Fruit fly (Drosophila melanogaster): Measurements from ENCODE around the gene smg.

Gene smg

dm6 chr3L:8953199-8953956 is 44.4 kb downstream of the smg start:
- TF ChIP-seq Hr83 (GFP tag; optimal IDR thresholded peaks at IDR 0.05; ENCODE audit: poor library complexity, severe bottlenecking) (no peak), Jra (GFP tag; optimal IDR thresholded peaks at IDR 0.05) (no peak), h (GFP tag; optimal IDR thresholded peaks at IDR 0.05) (peak; percentile 56), rgr (GFP tag; optimal IDR thresholded peaks at IDR 0.05) (peak; percentile 32), ey (GFP tag; optimal IDR thresholded peaks at IDR 0.05) (peak; percentile 36), woc (GFP tag; optimal IDR thresholded peaks at IDR 0.05) (peak; percentile 65), tai (GFP tag; optimal IDR thresholded peaks at IDR 0.05) (no peak), Hnf4 (GFP tag; optimal IDR thresholded peaks at IDR 0.05) (peak; percentile 29), OdsH (GFP tag; optimal IDR thresholded peaks at IDR 0.05) (peak; percentile 15), Dif (GFP tag; optimal IDR thresholded peaks at IDR 0.05; ENCODE audit: partially characterized antibody) (peak; percentile 4), usp (GFP tag; optimal IDR thresholded peaks at IDR 0.05) (no peak), fru (GFP tag; optimal IDR thresholded peaks at IDR 0.05) (peak; percentile 43), dsf (GFP tag; optimal IDR thresholded peaks at IDR 0.05; ENCODE audit: borderline replicate concordance) (no peak), dl (GFP tag; optimal IDR thresholded peaks at IDR 0.05; ENCODE audit: insufficient read depth in 1 of 2, partially characterized antibody in 2 of 2) (no peak), Sp1 (GFP tag; optimal IDR thresholded peaks at IDR 0.05) (peak; percentile 61), CG9705 (GFP tag; optimal IDR thresholded peaks at IDR 0.05) (no peak), sage (GFP tag; optimal IDR thresholded peaks at IDR 0.05) (no peak), Vsx2 (GFP tag; optimal IDR thresholded peaks at IDR 0.05; ENCODE audit: partially characterized antibody) (peak; percentile 53), HLH106 (tag; optimal IDR thresholded peaks at IDR 0.05) (peak; percentile 66), Rel (GFP tag; optimal IDR thresholded peaks at IDR 0.05) (no peak), Rel (tag; optimal IDR thresholded peaks at IDR 0.05) (no peak), foxo (GFP tag; optimal IDR thresholded peaks at IDR 0.05) (peak in 1 of 2 experiments; percentile 62), br (GFP tag; optimal IDR thresholded peaks at IDR 0.05) (peak; percentile 58), sv (GFP tag; optimal IDR thresholded peaks at IDR 0.05) (peak; percentile 12)

dm6 chr3L:8952549-8953198 is 45.1 kb downstream of the smg start:
- TF ChIP-seq Dif (GFP tag; optimal IDR thresholded peaks at IDR 0.05; ENCODE audit: partially characterized antibody) (no peak), Vsx2 (GFP tag; optimal IDR thresholded peaks at IDR 0.05; ENCODE audit: partially characterized antibody) (no peak), dl (GFP tag; optimal IDR thresholded peaks at IDR 0.05; ENCODE audit: insufficient read depth in 1 of 2, partially characterized antibody in 2 of 2) (no peak), sage (GFP tag; optimal IDR thresholded peaks at IDR 0.05) (no peak), Sp1 (GFP tag; optimal IDR thresholded peaks at IDR 0.05) (no peak), N (GFP tag; optimal IDR thresholded peaks at IDR 0.05) (no peak), dsf (GFP tag; optimal IDR thresholded peaks at IDR 0.05; ENCODE audit: borderline replicate concordance) (no peak), GATAd (GFP tag; optimal IDR thresholded peaks at IDR 0.05) (no peak), brk (GFP tag; optimal IDR thresholded peaks at IDR 0.05) (no peak), Hr83 (GFP tag; optimal IDR thresholded peaks at IDR 0.05; ENCODE audit: poor library complexity, severe bottlenecking) (no peak), usp (GFP tag; optimal IDR thresholded peaks at IDR 0.05) (no peak), Mio (GFP tag; optimal IDR thresholded peaks at IDR 0.05) (no peak), ey (GFP tag; optimal IDR thresholded peaks at IDR 0.05) (no peak), h (GFP tag; optimal IDR thresholded peaks at IDR 0.05) (no peak), dmrt93B (GFP tag; optimal IDR thresholded peaks at IDR 0.05) (no peak), Rel (GFP tag; optimal IDR thresholded peaks at IDR 0.05) (no peak), Rel (tag; optimal IDR thresholded peaks at IDR 0.05) (no peak), CG9705 (GFP tag; optimal IDR thresholded peaks at IDR 0.05) (no peak)

- peak; percentile 1 for TF ChIP-seq Hr83 (GFP tag; optimal IDR thresholded peaks at IDR 0.05; ENCODE audit: poor library complexity, severe bottlenecking)
- no peak for TF ChIP-seq brk (GFP tag; optimal IDR thresholded peaks at IDR 0.05)
Observed at dm6 chr3L:8951507-8951906, 46.3 kb downstream of the smg start.

dm6 chr3L:8950955-8951354 is 46.8 kb downstream of the smg start:
- TF ChIP-seq dmrt93B (GFP tag; optimal IDR thresholded peaks at IDR 0.05) (no peak), Sp1 (GFP tag; optimal IDR thresholded peaks at IDR 0.05) (no peak), tai (GFP tag; optimal IDR thresholded peaks at IDR 0.05) (no peak), Myc (optimal IDR thresholded peaks at IDR 0.05) (no peak), GATAd (GFP tag; optimal IDR thresholded peaks at IDR 0.05) (no peak), Mio (GFP tag; optimal IDR thresholded peaks at IDR 0.05) (no peak), Hr78 (GFP tag; optimal IDR thresholded peaks at IDR 0.05) (no peak), CrebA (GFP tag; optimal IDR thresholded peaks at IDR 0.05; ENCODE audit: borderline replicate concordance) (no peak), woc (GFP tag; optimal IDR thresholded peaks at IDR 0.05) (no peak), ey (GFP tag; optimal IDR thresholded peaks at IDR 0.05) (no peak), h (GFP tag; optimal IDR thresholded peaks at IDR 0.05) (no peak), rgr (GFP tag; optimal IDR thresholded peaks at IDR 0.05) (no peak)
